Worm (Caenorhabditis elegans) whole organism, L1 larva: Measurements from ENCODE around the gene top-3.
A peak's percentile ranks its signal among the peaks of the same experiment; 100 is the strongest.

Experiments used
- C16A3.4 ChIP-seq: fragments of 150-350 bp; optimal IDR thresholded peaks from 2 replicates; lab custom pipeline; 2014; ENCODE audit warnings: missing biosample characterization, missing genetic modification characterization
- Y116A8C.19 ChIP-seq: sonication (generic microtip); optimal IDR thresholded peaks from 2 replicates; lab custom pipeline; 2016; ENCODE audit warnings: missing compliant biosample characterization, missing genetic modification characterization, borderline replicate concordance
- blmp-1 ChIP-seq: fragments of 150-350 bp; optimal IDR thresholded peaks from 2 replicates; lab custom pipeline; 2014; ENCODE audit warnings: missing biosample characterization, missing genetic modification characterization
- ceh-90 ChIP-seq: sonication (generic microtip); optimal IDR thresholded peaks from 2 replicates; lab custom pipeline; 2016; ENCODE audit warnings: missing genetic modification characterization, missing compliant biosample characterization
- dpl-1 ChIP-seq, 3 experiments: fragments of 150-350 bp in 2 of 3; sonication (generic microtip) in 1 of 3; optimal IDR thresholded peaks; 2 replicates each; lab custom pipeline; 2014 to 2017; ENCODE audit warnings: missing biosample characterization in 3 of 3, missing genetic modification characterization in 3 of 3, missing genetic modification reagents in 3 of 3
- efl-1 ChIP-seq, 4 experiments: fragments of 150-350 bp; optimal IDR thresholded peaks in 3 of 4; peaks in 1 of 4; 1 replicate in 1 of 4; 2 replicates in 3 of 4; lab custom pipeline; 2014; ENCODE audit warnings: missing biosample characterization in 2 of 4, missing genetic modification characterization in 2 of 4, missing genetic modification reagents in 2 of 4
- egl-27 ChIP-seq, 2 experiments: fragments of 150-350 bp in 1 of 2; sonication (generic microtip); optimal IDR thresholded peaks; 3 replicates each; lab custom pipeline; 2017 to 2018; ENCODE audit warnings: missing biosample characterization in 2 of 2, missing genetic modification characterization in 2 of 2, missing genetic modification reagents in 2 of 2
- elt-3 ChIP-seq, 6 experiments: fragments of 150-350 bp in 1 of 6; sonication (generic microtip); optimal IDR thresholded peaks; 2 replicates each; lab custom pipeline; 2017 to 2018; ENCODE audit warnings: missing biosample characterization in 6 of 6, missing genetic modification characterization in 6 of 6, inconsistent platforms in 1 of 6
- grh-1 ChIP-seq: fragments of 200-800 bp; sonication (Bioruptor generic); IDR thresholded peaks from 2 replicates; pipeline ENCODE4 v1.3.6; 2022; ENCODE audit warnings: missing genetic modification reagents, missing genetic modification characterization, missing compliant biosample characterization
- hlh-4 ChIP-seq: sonication (generic microtip); optimal IDR thresholded peaks from 2 replicates; lab custom pipeline; 2016; ENCODE audit warnings: mild to moderate bottlenecking, missing genetic modification characterization, missing compliant biosample characterization
- hpl-2 ChIP-seq: fragments of 150-350 bp; optimal IDR thresholded peaks from 2 replicates; lab custom pipeline; 2014; ENCODE audit warnings: missing biosample characterization, missing genetic modification reagents, missing genetic modification characterization
- lin-35 ChIP-seq, 2 experiments: fragments of 150-350 bp; optimal IDR thresholded peaks; 2 replicates each; lab custom pipeline; 2014; ENCODE audit warnings: missing biosample characterization in 2 of 2, missing genetic modification characterization in 2 of 2, missing genetic modification reagents in 2 of 2
- lin-39 ChIP-seq: fragments of 150-350 bp; optimal IDR thresholded peaks from 2 replicates; lab custom pipeline; 2014; ENCODE audit warnings: missing biosample characterization, missing genetic modification reagents, missing genetic modification characterization
- lir-3 ChIP-seq: sonication (generic microtip); optimal IDR thresholded peaks from 2 replicates; lab custom pipeline; 2016; ENCODE audit warnings: mild to moderate bottlenecking, missing genetic modification characterization, moderate library complexity, missing compliant biosample characterization; ENCODE audit not compliant: poor library complexity
- lsy-2 ChIP-seq, 2 experiments: fragments of 150-350 bp; optimal IDR thresholded peaks; 2 replicates each; lab custom pipeline; 2014; ENCODE audit warnings: missing biosample characterization in 2 of 2, missing genetic modification characterization in 2 of 2
- mdl-1 ChIP-seq, 2 experiments: fragments of 150-350 bp; optimal IDR thresholded peaks; 2 replicates each; lab custom pipeline; 2014 to 2017; ENCODE audit warnings: missing biosample characterization in 2 of 2, missing genetic modification characterization in 2 of 2, inconsistent platforms in 1 of 2
- mep-1 ChIP-seq: fragments of 150-350 bp; optimal IDR thresholded peaks from 2 replicates; lab custom pipeline; 2014; ENCODE audit warnings: missing biosample characterization, missing genetic modification characterization
- nhr-11 ChIP-seq: fragments of 150-350 bp; optimal IDR thresholded peaks from 2 replicates; lab custom pipeline; 2014; ENCODE audit warnings: missing biosample characterization, missing genetic modification characterization
- nhr-12 ChIP-seq: sonication (generic microtip); optimal IDR thresholded peaks from 2 replicates; lab custom pipeline; 2017; ENCODE audit warnings: missing biosample characterization, missing genetic modification characterization
- nhr-19 ChIP-seq: fragments of 200-800 bp; sonication (Bioruptor generic); conservative IDR thresholded peaks from 2 replicates; pipeline ENCODE4 v1.3.6; 2022; ENCODE audit warnings: missing genetic modification characterization, missing compliant biosample characterization
- nhr-20 ChIP-seq: sonication (generic microtip); optimal IDR thresholded peaks from 2 replicates; lab custom pipeline; 2016; ENCODE audit warnings: mild to moderate bottlenecking, missing genetic modification characterization, missing compliant biosample characterization
- nhr-28 ChIP-seq: fragments of 150-350 bp; optimal IDR thresholded peaks from 2 replicates; lab custom pipeline; 2014; ENCODE audit warnings: missing biosample characterization, missing genetic modification characterization
- nhr-47 ChIP-seq: sonication (generic microtip); optimal IDR thresholded peaks from 2 replicates; lab custom pipeline; 2016; ENCODE audit warnings: mild to moderate bottlenecking, missing genetic modification characterization, moderate library complexity, missing compliant biosample characterization
- nhr-71 ChIP-seq: sonication (generic microtip); optimal IDR thresholded peaks from 2 replicates; lab custom pipeline; 2016; ENCODE audit warnings: mild to moderate bottlenecking, missing genetic modification characterization, moderate library complexity, missing compliant biosample characterization
- nhr-85 ChIP-seq: sonication (generic microtip); peaks from one replicate; lab custom pipeline; 2016; ENCODE audit warnings: missing genetic modification characterization, inconsistent platforms, missing compliant biosample characterization
- nhr-90 ChIP-seq: sonication (generic microtip); optimal IDR thresholded peaks from 2 replicates; lab custom pipeline; 2016; ENCODE audit warnings: mild to moderate bottlenecking, missing genetic modification characterization, missing compliant biosample characterization; ENCODE audit not compliant: poor library complexity
- pax-3 ChIP-seq: fragments of 200-800 bp; sonication (Bioruptor generic); optimal IDR thresholded peaks from 2 replicates; lab custom pipeline; 2018; ENCODE audit warnings: mild to moderate bottlenecking, missing genetic modification characterization, moderate library complexity, missing compliant biosample characterization
- pqm-1 ChIP-seq: sonication (generic microtip); optimal IDR thresholded peaks from 3 replicates; lab custom pipeline; 2017; ENCODE audit warnings: missing biosample characterization, missing genetic modification characterization
- snu-23 ChIP-seq: sonication (generic microtip); optimal IDR thresholded peaks from 2 replicates; lab custom pipeline; 2016; ENCODE audit warnings: missing genetic modification characterization, missing compliant biosample characterization
- swsn-7 ChIP-seq: sonication (generic microtip); optimal IDR thresholded peaks from 2 replicates; lab custom pipeline; 2016; ENCODE audit warnings: missing genetic modification characterization, missing compliant biosample characterization
- tbx-2 ChIP-seq: sonication (generic microtip); optimal IDR thresholded peaks from 2 replicates; lab custom pipeline; 2016; ENCODE audit warnings: missing genetic modification characterization, missing compliant biosample characterization
- unc-130 ChIP-seq: fragments of 150-350 bp; optimal IDR thresholded peaks from 2 replicates; lab custom pipeline; 2017; ENCODE audit warnings: missing biosample characterization, missing genetic modification characterization, inconsistent platforms
- unc-30 ChIP-seq: sonication (generic microtip); optimal IDR thresholded peaks from 2 replicates; lab custom pipeline; 2017; ENCODE audit warnings: missing biosample characterization, missing genetic modification characterization
- unc-86 ChIP-seq: sonication (generic microtip); optimal IDR thresholded peaks from 2 replicates; lab custom pipeline; 2016; ENCODE audit warnings: missing genetic modification characterization, missing compliant biosample characterization
- unc-98 ChIP-seq: fragments of 200-800 bp; sonication (Bioruptor generic); IDR thresholded peaks from 2 replicates; pipeline ENCODE4 v1.3.6; 2022; ENCODE audit warnings: missing genetic modification characterization, missing compliant biosample characterization
- vab-15 ChIP-seq: sonication (generic microtip); optimal IDR thresholded peaks from 2 replicates; lab custom pipeline; 2017; ENCODE audit warnings: missing genotype, mild to moderate bottlenecking, missing genetic modification characterization, missing compliant biosample characterization
- zag-1 ChIP-seq: fragments of 150-350 bp; optimal IDR thresholded peaks from 2 replicates; lab custom pipeline; 2014; ENCODE audit warnings: missing biosample characterization, missing genetic modification characterization

Gene top-3

DNA sequence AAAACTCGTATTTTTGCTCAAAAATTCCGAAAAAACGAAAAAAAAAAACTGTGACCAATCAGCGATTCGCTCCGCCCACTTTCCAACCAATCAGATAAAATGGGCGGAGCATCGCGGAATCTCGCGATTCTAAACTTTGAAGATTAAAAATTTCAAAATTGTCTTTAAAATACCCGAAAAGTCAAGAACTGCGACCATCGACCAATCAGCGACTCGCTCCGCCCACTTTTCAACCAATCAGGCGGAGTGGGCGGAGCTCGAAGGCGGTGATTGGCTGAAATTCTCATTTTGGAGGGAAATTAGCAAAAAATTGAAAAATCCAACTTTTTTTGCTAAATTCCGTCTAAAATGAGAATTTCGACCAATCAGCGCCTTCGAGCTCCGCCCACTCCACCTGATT is 35.8 kb upstream of the top-3 start:
- TF ChIP-seq unc-98 (no peak), nhr-20 (no peak)

DNA sequence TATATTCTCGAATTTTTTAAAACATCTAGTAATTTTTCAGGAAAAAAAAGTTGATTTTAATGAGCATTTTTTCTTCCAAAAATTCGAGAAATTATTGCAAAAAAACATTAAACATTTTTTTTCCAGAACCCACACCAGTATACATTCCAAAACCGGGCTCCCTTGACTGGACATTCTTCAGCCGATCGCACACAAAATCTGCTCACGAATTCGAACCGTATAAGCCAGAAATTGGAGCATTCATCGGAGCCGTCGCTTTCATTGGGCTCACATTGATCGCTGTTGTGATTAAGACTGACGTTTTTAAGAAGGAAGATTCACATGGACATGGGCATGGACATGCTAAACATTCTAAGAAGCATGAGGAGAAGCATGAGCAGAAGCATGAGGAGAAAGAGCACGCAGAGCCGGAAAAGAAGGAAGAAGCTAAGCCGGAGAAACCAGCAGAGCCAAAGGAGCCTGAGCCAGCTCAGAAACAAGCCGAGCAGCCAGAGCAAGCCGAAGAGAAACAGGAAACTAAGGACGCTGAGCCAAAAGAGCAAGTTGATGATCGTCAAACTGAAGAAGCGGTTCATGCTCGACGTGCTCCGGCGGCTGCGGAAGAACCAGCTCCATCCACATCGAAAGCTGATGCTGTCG is 31.8 kb upstream of the top-3 start:
- TF ChIP-seq Y116A8C.19 (tag; lab: Kevin White, UChicago) (no peak), unc-130 (tag; lab: Kevin White, UChicago) (no peak), dpl-1 (GFP tag; optimal IDR thresholded peaks at IDR 0.05; lab: Kevin White, UChicago) (no peak), pax-3 (tag; lab: Kevin White, UChicago) (no peak), hpl-2 (GFP tag; lab: Kevin White, UChicago) (no peak), nhr-11 (tag; lab: Kevin White, UChicago) (no peak), ceh-90 (no peak), pqm-1 (tag; lab: Kevin White, UChicago) (no peak), grh-1 (GFP tag; lab: Robert Waterston, UW) (no peak), egl-27 (tag; optimal IDR thresholded peaks at IDR 0.05; lab: Kevin White, UChicago) (no peak), nhr-20 (no peak), mdl-1 (tag; optimal IDR thresholded peaks at IDR 0.05; lab: Kevin White, UChicago) (no peak), unc-86 (tag; lab: Kevin White, UChicago) (no peak), zag-1 (tag; lab: Kevin White, UChicago) (no peak), nhr-12 (tag; lab: Kevin White, UChicago) (no peak), nhr-47 (tag; lab: Kevin White, UChicago) (no peak), unc-30 (tag; lab: Kevin White, UChicago) (no peak)

- TF ChIP-seq nhr-20 (peak; percentile 54), nhr-19 (GFP tag; lab: Robert Waterston, UW) (no peak), lin-39 (tag; lab: Kevin White, UChicago) (no peak), mdl-1 (tag; optimal IDR thresholded peaks at IDR 0.05; lab: Kevin White, UChicago) (peak in 1 of 2 experiments; percentile 84), swsn-7 (peak; percentile 2), efl-1 (optimal IDR thresholded peaks at IDR 0.05; lab: Kevin White, UChicago) (peak; percentile 28 to 32), efl-1 (GFP tag; optimal IDR thresholded peaks at IDR 0.05 in 1 of 2; lab: Kevin White, UChicago) (peak in 1 of 2 experiments; percentile 25), nhr-28 (tag; lab: Kevin White, UChicago) (no peak), vab-15 (tag; lab: Kevin White, UChicago) (no peak), lsy-2 (tag; optimal IDR thresholded peaks at IDR 0.05; lab: Kevin White, UChicago) (peak; percentile 21 to 49), snu-23 (GFP tag; lab: Kevin White, UChicago) (peak; percentile 58), nhr-85 (tag; lab: Kevin White, UChicago) (peak; percentile 72), elt-3 (tag; optimal IDR thresholded peaks at IDR 0.05; lab: Kevin White, UChicago) (peak in 1 of 6 experiments; percentile 77), tbx-2 (tag; lab: Kevin White, UChicago) (peak; percentile 29), zag-1 (tag; lab: Kevin White, UChicago) (no peak), egl-27 (tag; optimal IDR thresholded peaks at IDR 0.05; lab: Kevin White, UChicago) (no peak), grh-1 (GFP tag; lab: Robert Waterston, UW) (no peak), nhr-90 (peak; percentile 18), C16A3.4 (peak; percentile 25), lin-35 (GFP tag; optimal IDR thresholded peaks at IDR 0.05; lab: Kevin White, UChicago) (peak in 1 of 2 experiments; percentile 71), lir-3 (tag; lab: Kevin White, UChicago) (no peak), hlh-4 (no peak), unc-86 (tag; lab: Kevin White, UChicago) (no peak), mep-1 (peak; percentile 51), blmp-1 (tag; lab: Kevin White, UChicago) (peak; percentile 66), dpl-1 (GFP tag; optimal IDR thresholded peaks at IDR 0.05; lab: Kevin White, UChicago) (peak; percentile 2 to 40 (median 29)), nhr-47 (tag; lab: Kevin White, UChicago) (peak; percentile 14), nhr-71 (peak; percentile 41)
Measured at ce11 chrIII:11989823-11990222, 29.8 kb upstream of the top-3 start, which contains the start of gene wah-1. TSS of gene wah-1 (plus strand) at chrIII:11990167.
